Fruit fly (Drosophila melanogaster): ENCODE measurements around the gene Whamy.

DNA sequence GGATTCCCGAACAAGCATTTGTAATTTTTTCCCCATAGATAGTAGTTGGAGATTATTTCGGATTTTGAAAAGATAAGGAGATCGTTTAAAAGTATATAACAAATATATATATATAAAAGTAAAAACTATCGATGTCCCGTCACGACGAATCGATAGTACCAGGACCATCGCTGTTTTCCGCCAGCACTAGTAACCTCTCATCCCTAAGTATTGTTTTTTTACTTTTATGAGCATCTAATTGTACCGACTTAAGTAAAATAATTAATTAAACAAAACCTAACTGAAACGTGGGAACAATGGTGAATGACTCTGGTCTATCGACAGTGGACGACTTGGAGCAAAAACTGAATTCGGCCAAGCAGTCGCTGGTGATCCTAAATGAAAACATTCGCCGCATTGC is 33.5 kb downstream of the Whamy start, which contains the start of gene Pnn:
- TF ChIP-seq CG8478 (optimal IDR thresholded peaks at IDR 0.05) (no peak), psq (optimal IDR thresholded peaks at IDR 0.05) (no peak), pan (optimal IDR thresholded peaks at IDR 0.05) (no peak), EcR (GFP tag; optimal IDR thresholded peaks at IDR 0.05) (no peak)
